Fruit fly (Drosophila melanogaster) whole organism, prepupa: ENCODE results near the gene CG8236.
A peak's percentile ranks its signal among the peaks of the same experiment; 100 is the strongest.

Experiments
- CG10631 ChIP-seq: fragments of 200-800 bp; sonication (Bioruptor generic); optimal IDR thresholded peaks from 2 replicates; lab custom pipeline; 2016; ENCODE audit warnings: missing biosample characterization, missing genetic modification characterization
- CG10669 ChIP-seq: fragments of 200-800 bp; sonication (Bioruptor generic); optimal IDR thresholded peaks from 3 replicates; lab custom pipeline; 2018; ENCODE audit warnings: missing biosample characterization, mild to moderate bottlenecking, missing genetic modification characterization, moderate library complexity
- CG11294 ChIP-seq: fragments of 200-800 bp; sonication (Bioruptor generic); IDR thresholded peaks from 2 replicates; pipeline ENCODE4 v1.3.6; 2022; ENCODE audit warnings: missing biosample characterization, missing genetic modification characterization
- CG11902 ChIP-seq: fragments of 200-800 bp; sonication (Bioruptor generic); optimal IDR thresholded peaks from 3 replicates; lab custom pipeline; 2016; ENCODE audit warnings: missing biosample characterization, missing genetic modification characterization
- CG15336 ChIP-seq: fragments of 200-800 bp; sonication (Bioruptor generic); IDR thresholded peaks from 2 replicates; pipeline ENCODE4 v1.3.6; 2022; ENCODE audit warnings: missing biosample characterization, missing genetic modification characterization
- CG16779 ChIP-seq: fragments of 200-800 bp; sonication (Bioruptor generic); optimal IDR thresholded peaks from 3 replicates; lab custom pipeline; 2017; ENCODE audit warnings: missing biosample characterization, mild to moderate bottlenecking, missing genetic modification characterization
- CG3032 ChIP-seq: fragments of 200-800 bp; optimal IDR thresholded peaks from 2 replicates; lab custom pipeline; 2019; ENCODE audit warnings: missing biosample characterization, mild to moderate bottlenecking, missing genetic modification characterization, moderate library complexity
- CG31627 ChIP-seq: fragments of 200-800 bp; sonication (Bioruptor generic); optimal IDR thresholded peaks from 3 replicates; lab custom pipeline; 2016; ENCODE audit warnings: missing biosample characterization, missing genetic modification characterization
- CG34406 ChIP-seq: fragments of 200-800 bp; sonication (Bioruptor generic); optimal IDR thresholded peaks from 3 replicates; lab custom pipeline; 2016; ENCODE audit warnings: missing biosample characterization, missing genetic modification characterization
- CG3919 ChIP-seq: fragments of 200-800 bp; sonication (Bioruptor generic); optimal IDR thresholded peaks from 3 replicates; lab custom pipeline; 2016; ENCODE audit warnings: missing biosample characterization, missing genetic modification characterization
- CG4318 ChIP-seq: fragments of 200-800 bp; sonication (Bioruptor generic); optimal IDR thresholded peaks from 3 replicates; lab custom pipeline; 2017; ENCODE audit warnings: missing biosample characterization, mild to moderate bottlenecking, missing genetic modification characterization
- CG6163 ChIP-seq: fragments of 200-800 bp; sonication (Bioruptor generic); IDR thresholded peaks from 3 replicates; pipeline ENCODE4 v1.3.6; 2022; ENCODE audit warnings: missing biosample characterization, missing genetic modification characterization
- CG6854 ChIP-seq: fragments of 200-800 bp; sonication (Bioruptor generic); optimal IDR thresholded peaks from 2 replicates; lab custom pipeline; 2017; ENCODE audit warnings: missing biosample characterization, mild to moderate bottlenecking, missing genetic modification characterization
- CG7368 ChIP-seq: fragments of 200-800 bp; sonication (Bioruptor generic); optimal IDR thresholded peaks from 3 replicates; lab custom pipeline; 2016; ENCODE audit warnings: missing biosample characterization, missing genetic modification characterization
- CG8319 ChIP-seq: fragments of 200-800 bp; sonication (Bioruptor generic); optimal IDR thresholded peaks from 3 replicates; lab custom pipeline; 2016; ENCODE audit warnings: missing biosample characterization, missing genetic modification characterization
- CG8632 ChIP-seq: fragments of 200-800 bp; sonication (Bioruptor generic); optimal IDR thresholded peaks from 3 replicates; lab custom pipeline; 2016; ENCODE audit warnings: missing biosample characterization, missing genetic modification characterization
- Eip75B ChIP-seq: fragments of 200-800 bp; sonication (Bioruptor generic); optimal IDR thresholded peaks from 3 replicates; lab custom pipeline; 2016; ENCODE audit warnings: missing biosample characterization, missing genetic modification characterization
- Eip78C ChIP-seq: fragments of 200-800 bp; sonication (Bioruptor generic); peaks from one replicate; lab custom pipeline; 2016; ENCODE audit warnings: missing biosample characterization, missing genetic modification characterization
- Eip93F ChIP-seq: fragments of 200-800 bp; sonication (Bioruptor generic); optimal IDR thresholded peaks from 2 replicates; lab custom pipeline; 2016; ENCODE audit warnings: missing biosample characterization, mild to moderate bottlenecking, missing genetic modification characterization
- Ets96B ChIP-seq: fragments of 200-800 bp; optimal IDR thresholded peaks from 2 replicates; lab custom pipeline; 2019; ENCODE audit warnings: missing biosample characterization, mild to moderate bottlenecking, missing genetic modification characterization, moderate library complexity
- Hr38 ChIP-seq: sonication (Bioruptor generic); optimal IDR thresholded peaks from 2 replicates; lab custom pipeline; 2016; ENCODE audit warnings: missing biosample characterization, missing genetic modification characterization
- Hr39 ChIP-seq: fragments of 200-800 bp; sonication (Bioruptor generic); optimal IDR thresholded peaks from 2 replicates; lab custom pipeline; 2016; ENCODE audit warnings: missing biosample characterization, missing genetic modification characterization
- Hr4 ChIP-seq: fragments of 200-800 bp; sonication (Bioruptor generic); optimal IDR thresholded peaks from 3 replicates; lab custom pipeline; 2016; ENCODE audit warnings: missing biosample characterization, missing genetic modification characterization
- Lpt ChIP-seq: fragments of 200-800 bp; sonication (Bioruptor generic); optimal IDR thresholded peaks from 3 replicates; lab custom pipeline; 2016; ENCODE audit warnings: missing biosample characterization, missing genetic modification characterization
- Sox14 ChIP-seq: fragments of 200-800 bp; sonication (Bioruptor generic); optimal IDR thresholded peaks from 3 replicates; lab custom pipeline; 2016; ENCODE audit warnings: missing biosample characterization, missing genetic modification characterization
- acj6 ChIP-seq: fragments of 200-800 bp; sonication (Bioruptor generic); optimal IDR thresholded peaks from 3 replicates; lab custom pipeline; 2016; ENCODE audit warnings: missing biosample characterization, missing genetic modification characterization
- cyc ChIP-seq: fragments of 200-800 bp; sonication (Bioruptor generic); optimal IDR thresholded peaks from 3 replicates; lab custom pipeline; 2016; ENCODE audit warnings: missing biosample characterization, missing genetic modification characterization
- dac ChIP-seq: fragments of 200-800 bp; sonication (Bioruptor generic); optimal IDR thresholded peaks from 2 replicates; lab custom pipeline; 2017; ENCODE audit warnings: missing biosample characterization, mild to moderate bottlenecking, missing genetic modification characterization
- esn ChIP-seq: fragments of 200-800 bp; sonication (Bioruptor generic); optimal IDR thresholded peaks from 2 replicates; lab custom pipeline; 2016; ENCODE audit warnings: missing biosample characterization, mild to moderate bottlenecking, missing genetic modification characterization, moderate library complexity
- fd59A ChIP-seq: fragments of 200-800 bp; sonication (Bioruptor generic); optimal IDR thresholded peaks from 2 replicates; lab custom pipeline; 2017; ENCODE audit warnings: missing biosample characterization, mild to moderate bottlenecking, missing genetic modification characterization, missing genetic modification reagents
- pdm3 ChIP-seq: fragments of 200-800 bp; sonication (Bioruptor generic); optimal IDR thresholded peaks from 3 replicates; lab custom pipeline; 2016; ENCODE audit warnings: missing biosample characterization, missing genetic modification characterization
- salr ChIP-seq, 2 experiments: fragments of 200-800 bp; sonication (Bioruptor generic); optimal IDR thresholded peaks; 3 replicates each; lab custom pipeline; 2016 to 2018; ENCODE audit warnings: missing biosample characterization in 2 of 2, missing genetic modification characterization in 2 of 2, mild to moderate bottlenecking in 1 of 2
- spab ChIP-seq: fragments of 200-800 bp; sonication (Bioruptor generic); optimal IDR thresholded peaks from 2 replicates; lab custom pipeline; 2017; ENCODE audit warnings: missing biosample characterization, mild to moderate bottlenecking, missing genetic modification characterization, missing genetic modification reagents
- ss ChIP-seq, 2 experiments: fragments of 200-800 bp; sonication (Bioruptor generic); optimal IDR thresholded peaks; 2 replicates in 1 of 2; 3 replicates in 1 of 2; lab custom pipeline; 2017 to 2018; ENCODE audit warnings: mild to moderate bottlenecking in 2 of 2, missing biosample characterization in 2 of 2, missing genetic modification characterization in 2 of 2, moderate library complexity in 1 of 2
- svp ChIP-seq: fragments of 200-800 bp; sonication (Bioruptor generic); peaks from one replicate; lab custom pipeline; 2016; ENCODE audit warnings: missing biosample characterization, missing genetic modification characterization

Gene CG8236

dm6 chr3R:8792463-8793175 is 23.4 kb downstream of the CG8236 start (continued):
- TF ChIP-seq CG10669 (peak; percentile 27), CG16779 (tag; lab: Kevin White, UChicago) (peak; percentile 63), CG15336 (peak; percentile 71), Eip93F (no peak), acj6 (no peak), ss (GFP tag; optimal IDR thresholded peaks at IDR 0.05; lab: Kevin White, UChicago) (peak; percentile 48 to 87), CG34406 (no peak), CG3032 (tag; lab: Kevin White, UChicago) (peak; percentile 43), CG11902 (GFP tag; lab: Kevin White, UChicago) (no peak), CG31627 (GFP tag; lab: Kevin White, UChicago) (no peak), Eip75B (GFP tag; lab: Kevin White, UChicago) (peak; percentile 14), Ets96B (peak; percentile 45), dac (peak; percentile 9), Hr38 (GFP tag; lab: Kevin White, UChicago) (no peak)
- TF ChIP-seq, all 60 proteins: peak for 27

DNA sequence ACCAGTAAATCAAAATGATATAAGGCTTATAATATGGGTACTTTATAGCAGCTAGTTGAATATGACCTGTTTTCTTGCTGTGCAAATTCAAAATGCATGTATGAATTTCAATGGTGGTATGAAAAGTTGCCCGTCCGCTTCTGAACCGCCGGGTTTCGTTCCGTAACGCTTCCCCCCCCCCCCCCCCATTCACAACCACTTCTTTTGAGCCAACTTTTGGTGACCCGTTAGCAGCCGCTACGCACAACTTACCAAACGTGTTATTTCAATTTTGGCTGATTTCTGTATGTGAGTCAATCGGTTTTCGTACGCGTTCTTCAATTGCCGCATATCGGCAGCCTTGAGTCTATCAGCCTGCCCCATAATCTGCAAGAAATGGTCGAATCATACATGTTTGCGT is 24.5 kb downstream of the CG8236 start:
- no peak for TF ChIP-seq fd59A (GFP tag; lab: Kevin White, UChicago)
- peak; percentile 53 for TF ChIP-seq Eip78C (GFP tag; lab: Kevin White, UChicago)
- TF ChIP-seq CG8632 (GFP tag; lab: Kevin White, UChicago): no peak

DNA sequence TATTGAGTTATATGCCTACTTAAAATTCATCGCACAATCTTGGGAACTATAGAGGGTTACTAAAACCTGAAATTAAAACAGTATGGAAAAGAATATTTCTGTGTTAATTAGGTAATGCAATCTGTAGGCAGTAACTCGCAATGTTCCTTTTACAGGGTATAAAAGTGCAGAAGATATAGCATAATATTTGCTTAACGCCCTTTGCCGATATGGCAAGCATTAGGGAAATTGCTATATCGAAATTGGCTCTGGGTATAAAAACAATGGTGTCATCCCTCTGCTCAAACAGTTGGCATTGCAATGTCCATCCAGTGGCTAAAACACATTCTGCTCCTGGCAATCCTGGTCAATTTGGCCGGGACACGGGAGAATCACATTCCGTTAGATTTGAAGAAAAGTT is 25.2 kb downstream of the CG8236 start, which contains the start of gene Ir85a:
TSS of gene Ir85a (plus strand) at position 301 of the 400 bp plus-strand sequence.
- TF ChIP-seq CG34406: no peak
- TF ChIP-seq pdm3 (GFP tag; lab: Kevin White, UChicago): no peak
- no peak for TF ChIP-seq Hr4 (GFP tag; lab: Kevin White, UChicago)
- TF ChIP-seq CG6854 (GFP tag; lab: Kevin White, UChicago): no peak
- no peak for TF ChIP-seq spab
- TF ChIP-seq CG7368: no peak
- TF ChIP-seq Sox14 (GFP tag; lab: Kevin White, UChicago): no peak
- no peak for TF ChIP-seq cyc (GFP tag; lab: Kevin White, UChicago)
- no peak for TF ChIP-seq svp (GFP tag; lab: Kevin White, UChicago)
- TF ChIP-seq CG11294 (GFP tag; lab: Robert Waterston, UW): no peak
- TF ChIP-seq esn: no peak
- TF ChIP-seq Ets96B: no peak
- no peak for TF ChIP-seq fd59A (GFP tag; lab: Kevin White, UChicago)

DNA sequence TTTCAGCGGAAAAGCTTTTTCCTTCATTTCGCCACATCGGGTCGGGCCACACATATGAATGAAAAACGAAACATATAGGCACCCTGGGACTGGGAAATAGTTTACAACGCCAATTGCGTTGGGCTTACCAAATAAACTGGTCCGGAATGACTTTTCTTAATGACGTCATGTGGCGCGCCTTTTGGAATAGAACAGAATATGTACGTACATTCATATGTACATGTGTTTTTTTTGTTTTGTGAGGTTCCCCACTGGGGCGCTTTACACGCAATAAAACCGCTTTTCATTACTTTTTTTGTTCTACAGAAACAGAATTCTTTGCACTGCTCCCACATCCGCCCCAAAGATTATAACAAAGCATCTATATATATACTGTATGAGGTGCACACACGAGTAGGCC is 29.1 kb downstream of the CG8236 start:
- TF ChIP-seq CG4318 (no peak), CG6163 (GFP tag; lab: Robert Waterston, UW) (no peak), CG11902 (GFP tag; lab: Kevin White, UChicago) (no peak), CG8319 (no peak)

DNA sequence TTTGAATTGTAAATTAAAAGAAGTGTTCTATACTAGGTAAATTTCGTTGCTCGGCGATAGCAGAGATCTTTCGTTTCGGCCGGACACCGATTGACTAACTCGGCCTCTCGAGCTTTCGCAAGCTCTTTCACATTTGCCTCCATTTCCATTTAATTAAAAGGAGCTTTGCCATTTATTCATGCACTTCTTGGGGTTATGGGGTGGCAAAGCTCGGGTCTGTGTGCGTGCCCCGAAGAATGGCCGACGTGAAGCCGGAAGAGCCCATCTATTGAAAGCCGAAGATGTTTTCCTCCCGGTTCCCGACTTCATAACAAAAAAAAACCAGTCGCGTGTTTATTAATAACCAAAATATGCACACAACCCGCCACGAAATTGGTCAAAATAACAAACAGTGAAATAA is 30.7 kb downstream of the CG8236 start:
- no peak for TF ChIP-seq salr (GFP tag; optimal IDR thresholded peaks at IDR 0.05; lab: Kevin White, UChicago)
- no peak for TF ChIP-seq CG10669
- TF ChIP-seq CG6163 (GFP tag; lab: Robert Waterston, UW): no peak
- no peak for TF ChIP-seq esn
- TF ChIP-seq CG3919 (GFP tag; lab: Kevin White, UChicago): no peak
- TF ChIP-seq Hr38 (GFP tag; lab: Kevin White, UChicago): no peak
- no peak for TF ChIP-seq CG7368
- no peak for TF ChIP-seq CG15336
- TF ChIP-seq svp (GFP tag; lab: Kevin White, UChicago): peak; percentile 95
- TF ChIP-seq Lpt (GFP tag; lab: Kevin White, UChicago): no peak
- TF ChIP-seq CG3032 (tag; lab: Kevin White, UChicago): no peak
- no peak for TF ChIP-seq pdm3 (GFP tag; lab: Kevin White, UChicago)
- no peak for TF ChIP-seq CG10631
- TF ChIP-seq Hr39: no peak
- TF ChIP-seq Eip78C (GFP tag; lab: Kevin White, UChicago): peak; percentile 57
- TF ChIP-seq Eip93F: no peak
- no peak for TF ChIP-seq spab
